Worm (Caenorhabditis elegans) whole organism, L2 larva: ENCODE measurements around the gene F26D2.15.

Experiments
- R02D3.7 ChIP-seq: fragments of 150-350 bp; optimal IDR thresholded peaks from 2 replicates; lab custom pipeline; 2014; ENCODE audit warnings: missing biosample characterization, missing genetic modification characterization
- fos-1 ChIP-seq: fragments of 150-350 bp; optimal IDR thresholded peaks from 2 replicates; lab custom pipeline; 2014; ENCODE audit warnings: missing biosample characterization, missing genetic modification characterization
- nhr-237 ChIP-seq: fragments of 150-350 bp; optimal IDR thresholded peaks from 2 replicates; lab custom pipeline; 2014; ENCODE audit warnings: missing biosample characterization, missing genetic modification characterization
- sem-4 ChIP-seq: fragments of 150-350 bp; optimal IDR thresholded peaks from 2 replicates; lab custom pipeline; 2014; ENCODE audit warnings: missing biosample characterization, missing genetic modification reagents, missing genetic modification characterization
- skn-1 ChIP-seq: sonication (generic microtip); optimal IDR thresholded peaks from 2 replicates; lab custom pipeline; 2017; ENCODE audit warnings: missing biosample characterization, missing genetic modification characterization
- unc-39 ChIP-seq: fragments of 150-350 bp; optimal IDR thresholded peaks from 2 replicates; lab custom pipeline; 2014; ENCODE audit warnings: missing biosample characterization, missing genetic modification characterization
- unc-62 ChIP-seq: fragments of 150-350 bp; optimal IDR thresholded peaks from 2 replicates; lab custom pipeline; 2014; ENCODE audit warnings: missing biosample characterization, missing genetic modification reagents, missing genetic modification characterization

- TF ChIP-seq unc-39 (tag; lab: Kevin White, UChicago) = no peak
- no peak for TF ChIP-seq skn-1 (tag; lab: Kevin White, UChicago)
- TF ChIP-seq R02D3.7 (tag; lab: Kevin White, UChicago) = no peak
- no peak for TF ChIP-seq fos-1 (tag; lab: Kevin White, UChicago)
- no peak for TF ChIP-seq sem-4
- no peak for TF ChIP-seq nhr-237 (tag; lab: Kevin White, UChicago)
- TF ChIP-seq unc-62 (GFP tag; lab: Kevin White, UChicago) = no peak
These were observed 49.8 kb downstream of the F26D2.15 start, which contains the start of gene Y32B12A.5 for ce11 chrV:16487474-16487873.
